Worm (Caenorhabditis elegans): ENCODE data around the gene C47D2.1.
A peak's percentile ranks its signal among the peaks of the same experiment; 100 is the strongest.

C47D2.1 gene

DNA sequence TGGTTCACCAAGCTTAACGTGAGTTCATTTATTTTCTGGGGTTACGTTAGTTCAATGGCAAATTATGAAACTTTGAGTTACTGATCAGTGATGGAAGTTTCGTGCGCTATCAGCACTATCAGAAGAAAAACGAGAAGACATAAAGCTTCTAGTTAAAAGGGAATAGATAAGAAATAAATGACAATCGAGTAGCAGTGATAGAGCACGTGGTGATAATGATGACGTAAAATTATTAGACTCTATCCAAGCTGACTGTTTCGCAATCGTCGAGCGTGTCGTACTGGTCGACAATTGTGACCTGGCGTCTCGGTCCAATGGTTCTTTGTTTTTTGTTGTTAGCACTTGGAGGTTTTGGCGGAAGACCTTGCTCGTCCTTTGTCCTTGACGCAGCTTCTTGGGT lies 28.3 kb downstream of the C47D2.1 start:
- TF ChIP-seq pes-1 (GFP tag; IDR thresholded peaks at IDR 0.05) (no peak), scrt-1 (GFP tag; IDR thresholded peaks at IDR 0.05) (no peak), tra-4 (tag; optimal IDR thresholded peaks at IDR 0.05) (no peak), flt-1 (GFP tag; IDR thresholded peaks at IDR 0.05) (no peak), F13C5.2 (tag; optimal IDR thresholded peaks at IDR 0.05) (no peak), tbx-11 (GFP tag; IDR thresholded peaks at IDR 0.05) (no peak), hmbx-1 (tag; optimal IDR thresholded peaks at IDR 0.05) (no peak), tbx-37 (GFP tag; conservative IDR thresholded peaks at IDR 0.05) (no peak), sea-1 (GFP tag; conservative IDR thresholded peaks at IDR 0.05) (no peak), B0310.2 (tag; optimal IDR thresholded peaks at IDR 0.05) (no peak), hnd-1 (tag; optimal IDR thresholded peaks at IDR 0.05) (no peak), hmg-4 (GFP tag; optimal IDR thresholded peaks at IDR 0.05) (no peak), aly-1 (tag; optimal IDR thresholded peaks at IDR 0.05) (no peak), ama-1 (optimal IDR thresholded peaks at IDR 0.05) (no peak), ceh-36 (tag; optimal IDR thresholded peaks at IDR 0.05) (no peak), ets-7 (tag; optimal IDR thresholded peaks at IDR 0.05) (no peak), ceh-13 (GFP tag; optimal IDR thresholded peaks at IDR 0.05) (no peak)

DNA sequence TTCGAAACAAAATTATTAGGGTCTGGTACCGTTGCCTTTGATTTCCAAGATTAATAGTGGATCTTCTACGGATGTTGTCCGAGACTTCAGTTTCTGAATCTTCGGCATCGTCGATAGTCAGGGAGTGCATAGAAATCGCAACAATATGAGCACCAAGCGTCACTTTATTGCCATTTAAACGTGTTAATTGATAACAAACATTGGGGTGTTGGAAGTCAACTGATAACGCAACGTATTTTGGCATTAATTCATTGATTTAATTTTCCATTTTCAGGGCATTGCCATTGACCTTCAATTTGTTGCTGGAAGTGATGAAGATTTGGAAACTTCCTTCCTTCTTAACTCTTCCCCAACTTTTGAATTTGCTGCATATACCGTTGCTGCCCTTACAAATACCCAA lies 31.3 kb downstream of the C47D2.1 start, which contains the start of gene kqt-2:
Gene kqt-2, minus strand, starts transcription at position 244 of the 400 bp plus-strand sequence.
- TF ChIP-seq ceh-36 (tag; optimal IDR thresholded peaks at IDR 0.05), result no peak
- no peak for TF ChIP-seq sea-1 (GFP tag; conservative IDR thresholded peaks at IDR 0.05)
- no peak for TF ChIP-seq tra-4 (tag; optimal IDR thresholded peaks at IDR 0.05)
- no peak for TF ChIP-seq hmg-4 (GFP tag; optimal IDR thresholded peaks at IDR 0.05)
- no peak for TF ChIP-seq ceh-13 (GFP tag; optimal IDR thresholded peaks at IDR 0.05)
- no peak for TF ChIP-seq F13C5.2 (tag; optimal IDR thresholded peaks at IDR 0.05)
- no peak for TF ChIP-seq aly-1 (tag; optimal IDR thresholded peaks at IDR 0.05)
- TF ChIP-seq tbx-11 (GFP tag; IDR thresholded peaks at IDR 0.05), result no peak
- TF ChIP-seq hnd-1 (tag; optimal IDR thresholded peaks at IDR 0.05), result no peak
- TF ChIP-seq pes-1 (GFP tag; IDR thresholded peaks at IDR 0.05), result no peak
- no peak for TF ChIP-seq B0310.2 (tag; optimal IDR thresholded peaks at IDR 0.05)
- TF ChIP-seq flt-1 (GFP tag; IDR thresholded peaks at IDR 0.05), result no peak
- no peak for TF ChIP-seq ets-7 (tag; optimal IDR thresholded peaks at IDR 0.05)
- no peak for TF ChIP-seq hmbx-1 (tag; optimal IDR thresholded peaks at IDR 0.05)
- TF ChIP-seq scrt-1 (GFP tag; IDR thresholded peaks at IDR 0.05), result no peak
- TF ChIP-seq ama-1 (optimal IDR thresholded peaks at IDR 0.05), result no peak

DNA sequence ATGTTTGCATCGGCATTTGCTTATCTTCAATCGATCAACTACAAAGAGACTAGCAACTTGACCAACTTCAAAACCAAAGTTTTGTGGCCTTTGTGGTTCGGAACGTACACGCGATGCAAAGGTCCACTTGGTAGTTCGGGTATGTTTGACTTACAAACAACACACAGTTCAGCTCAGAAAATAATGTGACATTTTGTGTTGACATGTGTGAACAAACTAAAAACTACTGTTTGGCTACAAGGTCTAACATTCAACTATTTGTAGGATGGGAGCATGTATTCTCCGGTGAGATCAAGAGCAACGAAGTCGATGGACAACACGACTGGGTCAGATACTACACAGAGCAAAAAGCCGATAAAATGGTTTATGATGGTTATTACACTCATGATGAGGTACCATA lies 32.2 kb downstream of the C47D2.1 start:
- no peak for TF ChIP-seq ceh-13 (GFP tag; optimal IDR thresholded peaks at IDR 0.05)
- TF ChIP-seq pes-1 (GFP tag; IDR thresholded peaks at IDR 0.05), result no peak
- TF ChIP-seq hnd-1 (tag; optimal IDR thresholded peaks at IDR 0.05), result no peak
- TF ChIP-seq ama-1 (optimal IDR thresholded peaks at IDR 0.05), result no peak
- no peak for TF ChIP-seq ets-7 (tag; optimal IDR thresholded peaks at IDR 0.05)
- no peak for TF ChIP-seq flt-1 (GFP tag; IDR thresholded peaks at IDR 0.05)
- TF ChIP-seq F13C5.2 (tag; optimal IDR thresholded peaks at IDR 0.05), result no peak
- TF ChIP-seq tbx-11 (GFP tag; IDR thresholded peaks at IDR 0.05), result no peak
- no peak for TF ChIP-seq B0310.2 (tag; optimal IDR thresholded peaks at IDR 0.05)

DNA sequence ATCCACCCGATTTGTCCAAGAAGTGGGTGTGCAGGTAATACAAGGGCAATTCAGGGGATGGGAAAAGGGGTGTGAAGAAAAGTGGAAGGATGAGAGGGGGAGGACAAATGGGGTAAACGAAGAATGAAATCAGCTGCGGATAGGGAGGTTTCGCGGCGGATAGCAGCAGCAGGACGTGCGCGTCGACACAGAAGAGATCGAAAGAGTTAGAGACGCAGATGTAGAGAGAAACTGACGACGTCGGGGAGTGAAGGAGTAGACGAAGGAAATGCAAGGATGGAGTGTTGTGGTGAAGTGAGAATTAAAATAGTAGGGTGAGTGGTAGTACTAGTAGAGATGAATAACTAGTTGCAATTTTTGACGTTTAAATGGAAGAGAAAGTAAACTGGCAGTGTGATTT lies 37.4 kb downstream of the C47D2.1 start, which contains the start of gene M60.6:
Gene M60.6, minus strand, starts transcription at position 166 of the 400 bp plus-strand sequence.
- TF ChIP-seq B0310.2 (tag; optimal IDR thresholded peaks at IDR 0.05) (no peak), ceh-13 (GFP tag; optimal IDR thresholded peaks at IDR 0.05) (no peak), F13C5.2 (tag; optimal IDR thresholded peaks at IDR 0.05) (peak; percentile 35), ama-1 (optimal IDR thresholded peaks at IDR 0.05) (no peak)

DNA sequence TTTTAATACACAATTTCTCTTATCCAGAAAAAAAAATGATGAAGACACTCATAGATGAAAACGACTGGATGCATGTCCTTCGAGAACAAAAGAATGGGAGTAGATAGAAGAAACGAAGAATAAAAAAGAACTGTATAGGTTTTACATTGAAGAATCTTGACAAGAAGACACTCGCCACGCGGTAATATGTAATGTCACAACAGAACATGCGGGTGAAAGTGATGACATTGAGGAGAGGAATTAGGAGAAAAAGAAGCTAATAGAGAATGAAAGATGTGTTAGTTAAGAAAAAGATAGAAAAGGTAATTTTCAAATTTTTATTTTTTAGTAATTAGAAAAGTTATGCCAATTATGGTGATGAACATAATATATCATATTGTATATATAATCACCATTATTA lies 40.6 kb downstream of the C47D2.1 start:
- TF ChIP-seq aly-1 (tag; optimal IDR thresholded peaks at IDR 0.05), result no peak
- TF ChIP-seq sea-1 (GFP tag; conservative IDR thresholded peaks at IDR 0.05), result no peak

DNA sequence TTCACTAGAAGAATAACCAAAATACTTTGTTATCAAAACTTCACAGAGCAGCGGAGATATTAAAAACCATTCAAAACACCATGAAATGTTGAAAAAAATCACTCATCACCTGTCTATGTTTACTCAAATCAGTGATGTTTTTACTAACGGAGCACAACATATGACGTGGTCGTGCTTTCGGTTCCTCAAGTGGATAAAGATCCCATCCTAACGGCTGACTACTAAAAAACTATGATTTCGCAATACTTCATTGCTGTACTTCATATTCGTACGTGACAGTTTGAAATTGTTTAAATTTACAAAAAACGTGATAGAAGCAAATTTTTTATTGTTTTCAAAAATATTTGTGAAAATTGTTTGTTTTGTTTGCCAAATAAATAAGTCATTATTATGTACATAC lies 42.8 kb downstream of the C47D2.1 start:
- TF ChIP-seq hnd-1 (tag; optimal IDR thresholded peaks at IDR 0.05), result no peak
- TF ChIP-seq B0310.2 (tag; optimal IDR thresholded peaks at IDR 0.05), result no peak
- TF ChIP-seq ceh-36 (tag; optimal IDR thresholded peaks at IDR 0.05), result no peak
- TF ChIP-seq scrt-1 (GFP tag; IDR thresholded peaks at IDR 0.05), result no peak
- TF ChIP-seq tra-4 (tag; optimal IDR thresholded peaks at IDR 0.05), result no peak
- no peak for TF ChIP-seq tbx-37 (GFP tag; conservative IDR thresholded peaks at IDR 0.05)
- no peak for TF ChIP-seq hmbx-1 (tag; optimal IDR thresholded peaks at IDR 0.05)
- no peak for TF ChIP-seq ceh-13 (GFP tag; optimal IDR thresholded peaks at IDR 0.05)
- no peak for TF ChIP-seq hmg-4 (GFP tag; optimal IDR thresholded peaks at IDR 0.05)
- no peak for TF ChIP-seq sea-1 (GFP tag; conservative IDR thresholded peaks at IDR 0.05)
- no peak for TF ChIP-seq ama-1 (optimal IDR thresholded peaks at IDR 0.05)
- TF ChIP-seq ets-7 (tag; optimal IDR thresholded peaks at IDR 0.05), result no peak
- no peak for TF ChIP-seq F13C5.2 (tag; optimal IDR thresholded peaks at IDR 0.05)
- no peak for TF ChIP-seq tbx-11 (GFP tag; IDR thresholded peaks at IDR 0.05)
- no peak for TF ChIP-seq flt-1 (GFP tag; IDR thresholded peaks at IDR 0.05)
- no peak for TF ChIP-seq pes-1 (GFP tag; IDR thresholded peaks at IDR 0.05)

DNA sequence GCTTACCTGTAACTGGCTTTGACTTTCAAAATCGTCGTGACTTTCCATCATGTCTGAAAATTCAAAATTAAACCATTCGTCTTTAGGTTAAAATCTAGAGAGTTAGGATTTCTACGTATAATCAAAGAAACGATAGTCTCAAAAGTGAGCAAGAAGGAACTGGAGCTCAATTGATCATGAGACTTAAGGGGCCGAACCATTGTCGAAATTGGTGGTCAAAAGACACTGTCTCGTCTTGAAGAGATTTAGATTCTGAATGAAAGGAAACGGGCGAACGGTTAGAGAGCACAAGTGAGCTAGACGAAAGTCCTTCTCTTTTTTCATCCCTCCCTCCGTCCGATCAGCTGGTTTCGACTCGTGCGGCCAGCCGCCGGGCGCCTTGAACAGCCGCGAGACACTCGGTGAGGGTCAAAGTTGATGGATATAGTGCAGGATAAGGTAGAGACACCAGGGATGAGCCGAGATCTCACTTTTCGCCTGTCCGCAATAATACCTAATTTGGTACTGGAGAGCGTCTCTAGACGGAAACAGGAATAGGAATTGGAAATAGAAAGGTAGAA lies 46.3 kb downstream of the C47D2.1 start, which contains the start of gene M60.7:
Gene M60.7, minus strand, starts transcription at position 51 of the 560 bp plus-strand sequence.
- TF ChIP-seq aly-1 (tag; optimal IDR thresholded peaks at IDR 0.05) (no peak), ama-1 (optimal IDR thresholded peaks at IDR 0.05) (no peak), hmbx-1 (tag; optimal IDR thresholded peaks at IDR 0.05) (no peak), flt-1 (GFP tag; IDR thresholded peaks at IDR 0.05) (no peak), tbx-37 (GFP tag; conservative IDR thresholded peaks at IDR 0.05) (no peak), tbx-11 (GFP tag; IDR thresholded peaks at IDR 0.05) (no peak), ceh-36 (tag; optimal IDR thresholded peaks at IDR 0.05) (no peak), pes-1 (GFP tag; IDR thresholded peaks at IDR 0.05) (no peak), scrt-1 (GFP tag; IDR thresholded peaks at IDR 0.05) (no peak), tra-4 (tag; optimal IDR thresholded peaks at IDR 0.05) (no peak), sea-1 (GFP tag; conservative IDR thresholded peaks at IDR 0.05) (no peak), ceh-13 (GFP tag; optimal IDR thresholded peaks at IDR 0.05) (no peak), hnd-1 (tag; optimal IDR thresholded peaks at IDR 0.05) (no peak), B0310.2 (tag; optimal IDR thresholded peaks at IDR 0.05) (no peak), ets-7 (tag; optimal IDR thresholded peaks at IDR 0.05) (no peak), hmg-4 (GFP tag; optimal IDR thresholded peaks at IDR 0.05) (no peak)
